Fruit fly (Drosophila melanogaster) whole organism, adult: Measurements from ENCODE around the gene CG6707.
A peak's percentile ranks its signal among the peaks of the same experiment; 100 is the strongest.

ENCODE experiments used
- CG11617 ChIP-seq: fragments of 200-800 bp; sonication (Bioruptor generic); optimal IDR thresholded peaks from 2 replicates; lab custom pipeline; 2017; ENCODE audit warnings: mild to moderate bottlenecking, missing biosample characterization, missing genetic modification reagents, missing genetic modification characterization
- CG12768 ChIP-seq: fragments of 200-800 bp; sonication (Bioruptor generic); optimal IDR thresholded peaks from 2 replicates; lab custom pipeline; 2017; ENCODE audit warnings: missing biosample characterization, missing genetic modification characterization, mild to moderate bottlenecking, moderate library complexity, missing genetic modification reagents
- CG14711 ChIP-seq: fragments of 200-800 bp; sonication (Bioruptor generic); optimal IDR thresholded peaks from 2 replicates; lab custom pipeline; 2018; ENCODE audit warnings: missing biosample characterization, mild to moderate bottlenecking, missing genetic modification characterization, moderate library complexity
- CG1620 ChIP-seq: fragments of 200-800 bp; sonication (Bioruptor generic); optimal IDR thresholded peaks from 2 replicates; lab custom pipeline; 2016; ENCODE audit warnings: missing biosample characterization, missing genetic modification characterization
- CG33017 ChIP-seq: fragments of 200-800 bp; sonication (Bioruptor generic); optimal IDR thresholded peaks from 2 replicates; lab custom pipeline; 2018; ENCODE audit warnings: missing biosample characterization, mild to moderate bottlenecking, missing genetic modification characterization, moderate library complexity
- CG5204 ChIP-seq: fragments of 200-800 bp; sonication (Bioruptor generic); optimal IDR thresholded peaks from 2 replicates; lab custom pipeline; 2016; ENCODE audit warnings: missing biosample characterization, missing genetic modification characterization
- CG7045 ChIP-seq: fragments of 200-800 bp; sonication (Bioruptor generic); optimal IDR thresholded peaks from 2 replicates; lab custom pipeline; 2017; ENCODE audit warnings: missing biosample characterization, mild to moderate bottlenecking, missing genetic modification characterization
- CG7101 ChIP-seq: fragments of 200-800 bp; sonication (Bioruptor generic); optimal IDR thresholded peaks from 2 replicates; lab custom pipeline; 2018; ENCODE audit warnings: missing biosample characterization, mild to moderate bottlenecking, missing genetic modification characterization, moderate library complexity
- Clk ChIP-seq: fragments of 200-800 bp; sonication (Bioruptor generic); optimal IDR thresholded peaks from 2 replicates; lab custom pipeline; 2017; ENCODE audit warnings: missing biosample characterization, missing genetic modification characterization
- Crg-1 ChIP-seq: fragments of 200-800 bp; sonication (Bioruptor generic); optimal IDR thresholded peaks from 2 replicates; lab custom pipeline; 2016; ENCODE audit warnings: missing biosample characterization, missing genetic modification characterization
- Hr96 ChIP-seq: fragments of 200-800 bp; sonication (Bioruptor generic); optimal IDR thresholded peaks from 2 replicates; lab custom pipeline; 2016; ENCODE audit warnings: missing biosample characterization, missing genetic modification characterization
- Mnt ChIP-seq: fragments of 200-800 bp; sonication (Bioruptor generic); optimal IDR thresholded peaks from 2 replicates; lab custom pipeline; 2016; ENCODE audit warnings: missing biosample characterization, mild to moderate bottlenecking, missing genetic modification characterization
- bab1 ChIP-seq: fragments of 200-800 bp; sonication (Bioruptor generic); optimal IDR thresholded peaks from 3 replicates; lab custom pipeline; 2019; ENCODE audit warnings: missing biosample characterization, mild to moderate bottlenecking, missing genetic modification characterization, moderate library complexity
- cic ChIP-seq: fragments of 200-800 bp; sonication (Bioruptor generic); optimal IDR thresholded peaks from 2 replicates; lab custom pipeline; 2017; ENCODE audit warnings: missing biosample characterization, mild to moderate bottlenecking, missing genetic modification characterization, moderate library complexity
- cnc ChIP-seq, 2 experiments: fragments of >200 bp; optimal IDR thresholded peaks; 2 replicates each; lab custom pipeline; 2017
- kay ChIP-seq: fragments of 200-800 bp; sonication (Bioruptor generic); peaks from one replicate; lab custom pipeline; 2016; ENCODE audit warnings: missing biosample characterization, missing genetic modification characterization, borderline replicate concordance
- ovo ChIP-seq: fragments of 200-800 bp; sonication (Bioruptor generic); optimal IDR thresholded peaks from 2 replicates; lab custom pipeline; 2016; ENCODE audit warnings: missing biosample characterization, missing genetic modification characterization
- pad ChIP-seq: fragments of 200-800 bp; sonication (Bioruptor generic); optimal IDR thresholded peaks from 3 replicates; lab custom pipeline; 2017; ENCODE audit warnings: missing biosample characterization, missing genetic modification characterization, mild to moderate bottlenecking, moderate library complexity, missing genetic modification reagents
- tj ChIP-seq: fragments of 200-800 bp; sonication (Bioruptor generic); optimal IDR thresholded peaks from 3 replicates; lab custom pipeline; 2017; ENCODE audit warnings: missing biosample characterization, mild to moderate bottlenecking, missing genetic modification characterization, moderate library complexity
- toe ChIP-seq: fragments of 200-800 bp; sonication (Bioruptor generic); optimal IDR thresholded peaks from 2 replicates; lab custom pipeline; 2016; ENCODE audit warnings: missing biosample characterization, missing genetic modification characterization

Gene CG6707

dm6 chr3L:9894643-9895042, 3.7 kb downstream of the CG6707 start, which contains the start of the genes CG6709 and Hez:
TSS of gene CG6709 (minus strand) at chr3L:9894743.
TSS of gene Hez (minus strand) at chr3L:9894743.
- TF ChIP-seq bab1, result no peak
- TF ChIP-seq kay, result peak; percentile 85
- TF ChIP-seq tj (GFP tag; lab: Kevin White, UChicago), result no peak

dm6 chr3L:9893983-9894382, 4.4 kb downstream of the CG6707 start:
- TF ChIP-seq CG1620, result no peak
- no peak for TF ChIP-seq CG11617
- TF ChIP-seq toe (GFP tag; lab: Kevin White, UChicago), result no peak
- no peak for TF ChIP-seq kay
- no peak for TF ChIP-seq Hr96 (GFP tag; lab: Kevin White, UChicago)
- TF ChIP-seq ovo, result no peak
- no peak for TF ChIP-seq Clk (GFP tag; lab: Kevin White, UChicago)
- TF ChIP-seq pad (GFP tag; lab: Kevin White, UChicago), result no peak
- TF ChIP-seq CG12768 (GFP tag; lab: Kevin White, UChicago), result no peak
- TF ChIP-seq CG14711, result no peak
- TF ChIP-seq tj (GFP tag; lab: Kevin White, UChicago), result no peak
- TF ChIP-seq CG7101, result no peak
- TF ChIP-seq bab1, result no peak

- TF ChIP-seq CG14711 (peak; percentile 97), toe (GFP tag; lab: Kevin White, UChicago) (peak; percentile 4), ovo (peak; percentile 36), cic (GFP tag; lab: Kevin White, UChicago) (peak; percentile 21), kay (no peak), CG1620 (peak; percentile 5), CG11617 (peak; percentile 82), tj (GFP tag; lab: Kevin White, UChicago) (peak; percentile 91), cnc (optimal IDR thresholded peaks at IDR 0.05; lab: Kevin White, UChicago) (no peak), CG7045 (GFP tag; lab: Kevin White, UChicago) (peak; percentile 85), bab1 (peak; percentile 83), CG33017 (tag; lab: Kevin White, UChicago) (peak; percentile 92), CG5204 (GFP tag; lab: Kevin White, UChicago) (peak; percentile 56), Clk (GFP tag; lab: Kevin White, UChicago) (peak; percentile 48), Mnt (GFP tag; lab: Kevin White, UChicago) (no peak), Hr96 (GFP tag; lab: Kevin White, UChicago) (peak; percentile 38), CG12768 (GFP tag; lab: Kevin White, UChicago) (peak; percentile 73), Crg-1 (GFP tag; lab: Kevin White, UChicago) (peak; percentile 57), pad (GFP tag; lab: Kevin White, UChicago) (peak; percentile 64), CG7101 (peak; percentile 92)
Measured at dm6 chr3L:9888630-9889130, 9.7 kb downstream of the CG6707 start, which contains the start of the genes Taf2 and CalpB. TSS of gene Taf2 (minus strand) at chr3L:9888683. TSS of gene CalpB (plus strand) at chr3L:9888762.

dm6 chr3L:9878685-9879084, 19.7 kb downstream of the CG6707 start, which contains the start of gene CG34382:
TSS of gene CG34382 (plus strand) at chr3L:9878985.
- TF ChIP-seq CG12768 (GFP tag; lab: Kevin White, UChicago) (no peak), pad (GFP tag; lab: Kevin White, UChicago) (no peak), CG7045 (GFP tag; lab: Kevin White, UChicago) (no peak), toe (GFP tag; lab: Kevin White, UChicago) (no peak), CG5204 (GFP tag; lab: Kevin White, UChicago) (no peak), tj (GFP tag; lab: Kevin White, UChicago) (no peak), Clk (GFP tag; lab: Kevin White, UChicago) (no peak)

dm6 chr3L:9872035-9872434, 26.3 kb downstream of the CG6707 start:
- TF ChIP-seq CG7101 (no peak), pad (GFP tag; lab: Kevin White, UChicago) (no peak), tj (GFP tag; lab: Kevin White, UChicago) (no peak), cnc (optimal IDR thresholded peaks at IDR 0.05; lab: Kevin White, UChicago) (no peak), cic (GFP tag; lab: Kevin White, UChicago) (no peak), CG33017 (tag; lab: Kevin White, UChicago) (no peak), toe (GFP tag; lab: Kevin White, UChicago) (no peak), CG1620 (no peak), bab1 (no peak), kay (no peak), CG12768 (GFP tag; lab: Kevin White, UChicago) (no peak), CG14711 (no peak)

- no peak for TF ChIP-seq CG5204 (GFP tag; lab: Kevin White, UChicago)
- no peak for TF ChIP-seq CG7045 (GFP tag; lab: Kevin White, UChicago)
Measured at dm6 chr3L:9865053-9865442, 33.3 kb downstream of the CG6707 start.

- TF ChIP-seq cnc (optimal IDR thresholded peaks at IDR 0.05; lab: Kevin White, UChicago) (no peak), Hr96 (GFP tag; lab: Kevin White, UChicago) (no peak), CG33017 (tag; lab: Kevin White, UChicago) (no peak), tj (GFP tag; lab: Kevin White, UChicago) (peak; percentile 12), CG11617 (peak; percentile 18), pad (GFP tag; lab: Kevin White, UChicago) (peak; percentile 19), cic (GFP tag; lab: Kevin White, UChicago) (no peak), CG5204 (GFP tag; lab: Kevin White, UChicago) (no peak), Clk (GFP tag; lab: Kevin White, UChicago) (no peak), CG7045 (GFP tag; lab: Kevin White, UChicago) (no peak), CG12768 (GFP tag; lab: Kevin White, UChicago) (no peak), ovo (no peak), CG7101 (peak; percentile 32), Mnt (GFP tag; lab: Kevin White, UChicago) (peak; percentile 36), kay (peak; percentile 51), toe (GFP tag; lab: Kevin White, UChicago) (peak; percentile 65), Crg-1 (GFP tag; lab: Kevin White, UChicago) (no peak), bab1 (peak; percentile 34), CG14711 (peak; percentile 5), CG1620 (peak; percentile 36)
Measured at dm6 chr3L:9864275-9865052, 33.9 kb downstream of the CG6707 start, which contains the start of the genes iPLA2-VIA and Ciz1. TSS of gene iPLA2-VIA (minus strand) at chr3L:9864349. TSS of gene Ciz1 (plus strand) at chr3L:9864639.
